Worm (Caenorhabditis elegans) whole organism, L3 larva: ENCODE data around the gene plpp-1.1.

ENCODE experiments used
- R02D3.7 ChIP-seq: fragments of 150-350 bp; optimal IDR thresholded peaks from 2 replicates; lab custom pipeline; 2014; ENCODE audit warnings: missing biosample characterization, missing genetic modification characterization
- aly-2 ChIP-seq: fragments of 150-350 bp; optimal IDR thresholded peaks from 2 replicates; lab custom pipeline; 2014; ENCODE audit warnings: missing biosample characterization, missing genetic modification characterization
- ama-1 ChIP-seq: fragments of 150-350 bp; optimal IDR thresholded peaks from 2 replicates; lab custom pipeline; 2018
- ceh-28 ChIP-seq: fragments of 150-350 bp; optimal IDR thresholded peaks from 2 replicates; lab custom pipeline; 2014; ENCODE audit warnings: missing biosample characterization, missing genetic modification reagents, missing genetic modification characterization
- ceh-82 ChIP-seq: fragments of 150-350 bp; optimal IDR thresholded peaks from 2 replicates; lab custom pipeline; 2014; ENCODE audit warnings: missing biosample characterization, missing genetic modification characterization
- ceh-9 ChIP-seq: sonication (generic microtip); optimal IDR thresholded peaks from 2 replicates; lab custom pipeline; 2018; ENCODE audit warnings: missing biosample characterization, missing genetic modification characterization
- daf-12 ChIP-seq: fragments of 150-350 bp; optimal IDR thresholded peaks from 2 replicates; lab custom pipeline; 2014; ENCODE audit warnings: missing biosample characterization, missing genetic modification reagents, missing genetic modification characterization
- elt-1 ChIP-seq: fragments of 150-350 bp; optimal IDR thresholded peaks from 2 replicates; lab custom pipeline; 2014; ENCODE audit warnings: missing biosample characterization, missing genetic modification characterization
- elt-2 ChIP-seq: sonication (generic microtip); optimal IDR thresholded peaks from 2 replicates; lab custom pipeline; 2016; ENCODE audit warnings: missing genetic modification reagents, mild to moderate bottlenecking, missing genetic modification characterization, missing compliant biosample characterization
- eor-1 ChIP-seq, 2 experiments: fragments of 150-350 bp; optimal IDR thresholded peaks; 2 replicates each; lab custom pipeline; 2014 to 2018; ENCODE audit warnings: missing biosample characterization in 2 of 2, missing genetic modification characterization in 2 of 2
- fkh-10 ChIP-seq: sonication (generic microtip); optimal IDR thresholded peaks from 2 replicates; lab custom pipeline; 2017; ENCODE audit warnings: missing biosample characterization, missing genetic modification reagents, missing genetic modification characterization
- fkh-2 ChIP-seq: fragments of 150-350 bp; optimal IDR thresholded peaks from 2 replicates; lab custom pipeline; 2014; ENCODE audit warnings: missing biosample characterization, missing genetic modification reagents, missing genetic modification characterization
- fos-1 ChIP-seq: fragments of 150-350 bp; optimal IDR thresholded peaks from 2 replicates; lab custom pipeline; 2014; ENCODE audit warnings: missing biosample characterization, missing genetic modification characterization
- hmg-11 ChIP-seq: sonication (generic microtip); optimal IDR thresholded peaks from 2 replicates; lab custom pipeline; 2016; ENCODE audit warnings: missing genetic modification characterization, missing compliant biosample characterization
- jun-1 ChIP-seq: fragments of 150-350 bp; optimal IDR thresholded peaks from 2 replicates; lab custom pipeline; 2014; ENCODE audit warnings: missing biosample characterization, missing genetic modification reagents, missing genetic modification characterization
- lin-39 ChIP-seq: fragments of 150-350 bp; optimal IDR thresholded peaks from 2 replicates; lab custom pipeline; 2018; ENCODE audit warnings: missing biosample characterization, missing genetic modification reagents, missing genetic modification characterization
- lsy-12 ChIP-seq: sonication (generic microtip); optimal IDR thresholded peaks from 2 replicates; lab custom pipeline; 2016; ENCODE audit warnings: mild to moderate bottlenecking, missing genetic modification characterization, missing compliant biosample characterization
- mdl-1 ChIP-seq: fragments of 150-350 bp; optimal IDR thresholded peaks from 2 replicates; lab custom pipeline; 2014; ENCODE audit warnings: missing biosample characterization, missing genetic modification characterization
- mml-1 ChIP-seq: fragments of 150-350 bp; sonication (generic microtip); optimal IDR thresholded peaks from 3 replicates; lab custom pipeline; 2014; ENCODE audit warnings: missing biosample characterization, missing genetic modification characterization
- nfya-1 ChIP-seq: sonication (generic microtip); optimal IDR thresholded peaks from 2 replicates; lab custom pipeline; 2017; ENCODE audit warnings: missing genetic modification characterization, mild to moderate bottlenecking, missing compliant biosample characterization, antibody characterized with exemption, moderate library complexity; ENCODE audit not compliant: insufficient read depth
- nhr-11 ChIP-seq: fragments of 150-350 bp; optimal IDR thresholded peaks from 2 replicates; lab custom pipeline; 2014; ENCODE audit warnings: missing biosample characterization, missing genetic modification characterization
- nhr-23 ChIP-seq: fragments of 150-350 bp; optimal IDR thresholded peaks from 2 replicates; lab custom pipeline; 2014; ENCODE audit warnings: missing biosample characterization, missing genetic modification reagents, missing genetic modification characterization
- nhr-237 ChIP-seq: fragments of 150-350 bp; optimal IDR thresholded peaks from 2 replicates; lab custom pipeline; 2014; ENCODE audit warnings: missing biosample characterization, missing genetic modification characterization
- nhr-25 ChIP-seq: sonication (generic microtip); optimal IDR thresholded peaks from 2 replicates; lab custom pipeline; 2017; ENCODE audit warnings: missing biosample characterization, missing genetic modification characterization
- nhr-43 ChIP-seq: sonication (generic microtip); optimal IDR thresholded peaks from 2 replicates; lab custom pipeline; 2016; ENCODE audit warnings: mild to moderate bottlenecking, missing genetic modification characterization, missing compliant biosample characterization; ENCODE audit not compliant: poor library complexity, severe bottlenecking
- nhr-67 ChIP-seq: fragments of 150-350 bp; optimal IDR thresholded peaks from 2 replicates; lab custom pipeline; 2014; ENCODE audit warnings: missing biosample characterization, missing genetic modification characterization
- nhr-76 ChIP-seq: fragments of 150-350 bp; sonication (generic microtip); optimal IDR thresholded peaks from 5 replicates; lab custom pipeline; 2014; ENCODE audit warnings: missing biosample characterization, missing genetic modification characterization
- nhr-77 ChIP-seq: fragments of 150-350 bp; optimal IDR thresholded peaks from 2 replicates; lab custom pipeline; 2014; ENCODE audit warnings: missing biosample characterization, missing genetic modification characterization
- pha-4 ChIP-seq: fragments of 150-350 bp; optimal IDR thresholded peaks from 2 replicates; lab custom pipeline; 2014; ENCODE audit warnings: missing biosample characterization, missing genetic modification reagents, missing genetic modification characterization
- pqm-1 ChIP-seq: fragments of 150-350 bp; optimal IDR thresholded peaks from 2 replicates; lab custom pipeline; 2017; ENCODE audit warnings: missing biosample characterization, missing genetic modification characterization, inconsistent platforms
- sea-2 ChIP-seq: fragments of 150-350 bp; sonication (generic microtip); optimal IDR thresholded peaks from 4 replicates; lab custom pipeline; 2014; ENCODE audit warnings: missing biosample characterization, missing genetic modification reagents, missing genetic modification characterization
- skn-1 ChIP-seq: fragments of 150-350 bp; optimal IDR thresholded peaks from 2 replicates; lab custom pipeline; 2014; ENCODE audit warnings: missing biosample characterization, missing genetic modification characterization
- snpc-4 ChIP-seq: fragments of 150-350 bp; optimal IDR thresholded peaks from 2 replicates; lab custom pipeline; 2014; ENCODE audit warnings: missing biosample characterization, missing genetic modification characterization
- tbx-2 ChIP-seq: sonication (generic microtip); optimal IDR thresholded peaks from 2 replicates; lab custom pipeline; 2016; ENCODE audit warnings: mild to moderate bottlenecking, missing genetic modification characterization, missing compliant biosample characterization
- unc-39 ChIP-seq: sonication (generic microtip); optimal IDR thresholded peaks from 4 replicates; lab custom pipeline; 2017; ENCODE audit warnings: missing biosample characterization, missing genetic modification characterization
- unc-62 ChIP-seq: fragments of 150-350 bp; sonication (generic microtip); optimal IDR thresholded peaks from 4 replicates; lab custom pipeline; 2014; ENCODE audit warnings: missing biosample characterization, missing genetic modification reagents, missing genetic modification characterization
- zag-1 ChIP-seq: fragments of 150-350 bp; optimal IDR thresholded peaks from 2 replicates; lab custom pipeline; 2014; ENCODE audit warnings: missing biosample characterization, missing genetic modification characterization
- ztf-11 ChIP-seq: fragments of 150-350 bp; optimal IDR thresholded peaks from 2 replicates; lab custom pipeline; 2014; ENCODE audit warnings: missing biosample characterization, missing genetic modification characterization
- ztf-4 ChIP-seq: fragments of 150-350 bp; optimal IDR thresholded peaks from 2 replicates; lab custom pipeline; 2014; ENCODE audit warnings: missing biosample characterization, missing genetic modification characterization

plpp-1.1 gene

DNA sequence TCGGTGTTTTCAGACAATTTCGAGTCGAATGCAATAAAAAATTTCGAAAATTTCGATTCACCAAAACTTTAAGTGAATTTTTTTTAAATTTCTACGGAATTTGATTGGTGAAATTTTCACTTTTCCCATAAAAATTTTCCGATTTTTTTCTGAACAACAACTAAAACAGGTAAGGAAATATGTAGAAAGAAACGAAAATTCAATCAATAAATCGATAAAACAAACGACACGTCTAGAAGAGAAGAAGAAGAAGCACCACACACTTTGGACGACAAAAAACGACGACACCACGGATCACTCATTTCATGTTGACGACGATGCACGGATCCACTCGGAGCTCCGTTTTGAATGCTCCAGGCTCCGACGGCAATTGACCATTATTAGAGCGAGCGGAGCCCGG, 5.1 kb downstream of the plpp-1.1 start:
- TF ChIP-seq snpc-4 (tag; lab: Kevin White, UChicago) (no peak), ceh-28 (tag; lab: Kevin White, UChicago) (peak; percentile 56), unc-39 (tag; lab: Kevin White, UChicago) (no peak)

ce11 chrII:3920611-3921010, 7.2 kb downstream of the plpp-1.1 start:
- TF ChIP-seq pqm-1 (tag; lab: Kevin White, UChicago) (no peak), ztf-11 (tag; lab: Kevin White, UChicago) (no peak), nhr-11 (no peak), ceh-9 (no peak), unc-62 (GFP tag; lab: Kevin White, UChicago) (no peak), hmg-11 (no peak), ztf-4 (tag; lab: Kevin White, UChicago) (no peak), R02D3.7 (tag; lab: Kevin White, UChicago) (no peak), skn-1 (no peak), nhr-43 (no peak), mml-1 (no peak), nhr-237 (tag; lab: Kevin White, UChicago) (no peak), lin-39 (tag; lab: Kevin White, UChicago) (no peak), nhr-76 (tag; lab: Kevin White, UChicago) (no peak), ama-1 (lab: Kevin White, UChicago) (no peak), aly-2 (tag; lab: Kevin White, UChicago) (no peak), nhr-25 (tag; lab: Kevin White, UChicago) (no peak), daf-12 (tag; lab: Kevin White, UChicago) (no peak), eor-1 (tag; optimal IDR thresholded peaks at IDR 0.05; lab: Kevin White, UChicago) (no peak), fkh-2 (tag; lab: Kevin White, UChicago) (no peak)
- TF ChIP-seq, all 47 proteins: peak for 0

DNA sequence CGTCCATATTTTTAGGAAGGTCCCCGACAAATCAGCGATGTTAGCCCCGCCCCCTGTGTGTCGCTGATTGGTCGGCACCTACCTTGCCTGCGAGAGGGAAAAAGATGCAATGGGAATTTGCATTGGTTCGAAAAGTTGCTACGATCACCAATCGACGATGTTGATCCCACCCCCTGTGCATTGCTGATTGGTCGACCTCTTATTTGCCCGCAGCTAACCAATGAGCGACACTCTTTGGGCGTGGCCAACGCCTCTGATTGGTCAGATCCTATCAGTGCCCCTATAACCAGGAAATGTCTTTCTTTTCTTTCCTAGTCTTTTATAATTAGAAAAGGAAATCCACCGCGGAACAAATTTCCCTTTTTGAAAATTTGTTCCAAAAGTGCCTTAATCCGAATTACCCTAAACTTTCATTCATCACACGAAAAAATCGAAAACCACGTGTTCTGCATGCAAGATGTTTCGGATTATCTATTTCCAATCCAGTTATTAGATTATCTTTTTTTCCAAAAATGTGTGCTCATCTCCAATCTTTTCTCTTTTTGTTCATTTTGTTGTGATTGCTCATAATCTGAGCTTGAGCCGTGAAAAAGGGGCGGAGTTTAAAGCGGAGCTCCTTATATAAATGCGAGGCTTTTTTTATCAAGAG, 9.7 kb downstream of the plpp-1.1 start:
- no peak for TF ChIP-seq nhr-67
- TF ChIP-seq nfya-1 (tag; lab: Kevin White, UChicago) = peak; percentile 90
- TF ChIP-seq ceh-82 (tag; lab: Kevin White, UChicago) = no peak
- TF ChIP-seq ceh-9 = no peak
- TF ChIP-seq elt-1 (tag; lab: Kevin White, UChicago) = no peak
- no peak for TF ChIP-seq nhr-77
- TF ChIP-seq nhr-76 (tag; lab: Kevin White, UChicago) = no peak
- TF ChIP-seq snpc-4 (tag; lab: Kevin White, UChicago) = no peak

ce11 chrII:3913673-3914072, 14.1 kb downstream of the plpp-1.1 start:
- TF ChIP-seq ceh-28 (tag; lab: Kevin White, UChicago) (peak; percentile 83), nhr-11 (no peak)

- TF ChIP-seq ceh-28 (tag; lab: Kevin White, UChicago) (no peak), nhr-23 (tag; lab: Kevin White, UChicago) (no peak), mdl-1 (tag; lab: Kevin White, UChicago) (no peak), elt-2 (tag; lab: Kevin White, UChicago) (no peak), aly-2 (tag; lab: Kevin White, UChicago) (no peak), eor-1 (tag; optimal IDR thresholded peaks at IDR 0.05; lab: Kevin White, UChicago) (no peak), elt-1 (tag; lab: Kevin White, UChicago) (no peak), sea-2 (GFP tag; lab: Kevin White, UChicago) (no peak), fos-1 (tag; lab: Kevin White, UChicago) (no peak), unc-39 (tag; lab: Kevin White, UChicago) (no peak)
Measured at ce11 chrII:3911716-3912115, 16.1 kb downstream of the plpp-1.1 start, which contains the start of gene F53C3.1. Gene F53C3.1 (plus strand): TSS chrII:3912016.

ce11 chrII:3911284-3911683, 16.5 kb downstream of the plpp-1.1 start:
- peak; percentile 86 for TF ChIP-seq elt-2 (tag; lab: Kevin White, UChicago)
- no peak for TF ChIP-seq nhr-237 (tag; lab: Kevin White, UChicago)
- TF ChIP-seq ceh-82 (tag; lab: Kevin White, UChicago) = no peak
- TF ChIP-seq unc-62 (GFP tag; lab: Kevin White, UChicago) = no peak
- no peak for TF ChIP-seq daf-12 (tag; lab: Kevin White, UChicago)
- no peak for TF ChIP-seq ztf-11 (tag; lab: Kevin White, UChicago)
- TF ChIP-seq nhr-43 = no peak
- no peak for TF ChIP-seq fkh-2 (tag; lab: Kevin White, UChicago)
- no peak for TF ChIP-seq fos-1 (tag; lab: Kevin White, UChicago)
- TF ChIP-seq jun-1 (tag; lab: Kevin White, UChicago) = peak; percentile 29
- TF ChIP-seq snpc-4 (tag; lab: Kevin White, UChicago) = peak; percentile 43
- TF ChIP-seq fkh-10 (GFP tag; lab: Kevin White, UChicago) = no peak
- TF ChIP-seq mml-1 = no peak
- TF ChIP-seq nhr-25 (tag; lab: Kevin White, UChicago) = no peak
- TF ChIP-seq nhr-67 = no peak
- TF ChIP-seq elt-1 (tag; lab: Kevin White, UChicago) = no peak
- no peak for TF ChIP-seq nfya-1 (tag; lab: Kevin White, UChicago)
- no peak for TF ChIP-seq zag-1 (tag; lab: Kevin White, UChicago)
- TF ChIP-seq pha-4 = peak; percentile 89
- TF ChIP-seq lsy-12 (tag; lab: Kevin White, UChicago) = no peak
- TF ChIP-seq pqm-1 (tag; lab: Kevin White, UChicago) = peak; percentile 58
- no peak for TF ChIP-seq nhr-76 (tag; lab: Kevin White, UChicago)
- no peak for TF ChIP-seq nhr-11
- TF ChIP-seq sea-2 (GFP tag; lab: Kevin White, UChicago) = no peak
- TF ChIP-seq tbx-2 (tag; lab: Kevin White, UChicago) = no peak
- TF ChIP-seq ceh-28 (tag; lab: Kevin White, UChicago) = peak; percentile 30
- no peak for TF ChIP-seq ceh-9
